Worm (Caenorhabditis elegans): ENCODE data around the gene hlh-8.
"Not testable (repeated sequence)": the region's sequence is repeated elsewhere in the genome, so short reads cannot be mapped to it uniquely, and the experiment has no call there.

The hlh-8 gene

ce11 chrX:8154374-8154836 is 38.1 kb downstream of the hlh-8 start (continued):
- TF ChIP-seq F26F4.8 (GFP tag; conservative IDR thresholded peaks at IDR 0.05), result 0 out of 2 replicates have a peak, but pooled peaks have one; percentile 48
- peak; percentile 53; the same call in 1 of the 2 replicates for TF ChIP-seq pha-4 (GFP tag; IDR thresholded peaks at IDR 0.05)
- not testable (repeated sequence) for TF ChIP-seq pha-4 (tag; optimal IDR thresholded peaks at IDR 0.05)
- TF ChIP-seq lsy-2 (tag; optimal IDR thresholded peaks at IDR 0.05), result peak in 1 of 2 experiments; percentile 11
- peak; percentile 34 for TF ChIP-seq duxl-1 (tag; optimal IDR thresholded peaks at IDR 0.05; ENCODE audit: poor library complexity)
- TF ChIP-seq mes-2 (tag; optimal IDR thresholded peaks at IDR 0.05; ENCODE audit: poor library complexity, severe bottlenecking), result peak; percentile 55
- peak; percentile 33; the same call in 1 of the 2 replicates for TF ChIP-seq madf-9 (GFP tag; conservative IDR thresholded peaks at IDR 0.05)
- TF ChIP-seq lim-7 (GFP tag; IDR thresholded peaks at IDR 0.05), result peak; percentile 56
- TF ChIP-seq dmd-8 (GFP tag; IDR thresholded peaks at IDR 0.05), result 0 out of 2 replicates have a peak, but pooled peaks have one; percentile 18
- TF ChIP-seq nhr-102 (tag; optimal IDR thresholded peaks at IDR 0.05), result peak; percentile 8
- peak; percentile 53 for TF ChIP-seq lin-38 (GFP tag; IDR thresholded peaks at IDR 0.05)
- peak; percentile 30 for TF ChIP-seq dmd-6 (GFP tag; IDR thresholded peaks at IDR 0.05)
- peak; percentile 86 for TF ChIP-seq hlh-30 (tag; optimal IDR thresholded peaks at IDR 0.05; ENCODE audit: insufficient read depth)
- TF ChIP-seq dve-1 (tag; optimal IDR thresholded peaks at IDR 0.05; ENCODE audit: insufficient read depth), result peak; percentile 39
- peak; percentile 45; the same call in 1 of the 2 replicates for TF ChIP-seq ctbp-1 (GFP tag; IDR thresholded peaks at IDR 0.05)

DNA sequence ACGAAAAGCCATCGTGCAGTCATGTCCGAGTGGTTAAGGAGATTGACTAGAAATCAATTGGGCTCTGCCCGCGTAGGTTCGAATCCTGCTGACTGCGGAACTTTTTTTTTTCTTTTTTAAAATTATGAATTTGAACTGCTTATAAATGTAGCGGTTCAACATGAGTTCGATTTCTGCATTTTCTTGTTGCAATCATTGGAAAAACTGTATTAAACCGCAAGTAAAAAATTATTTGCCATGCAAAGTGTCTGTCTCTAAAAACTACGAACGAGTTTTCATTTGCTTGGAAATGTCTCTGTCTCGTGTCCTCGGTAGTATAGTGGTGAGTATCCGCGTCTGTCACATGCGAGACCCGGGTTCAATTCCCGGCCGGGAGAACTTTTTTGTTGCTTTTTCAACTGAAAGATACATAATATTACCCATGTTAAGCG is 39.2 kb downstream of the hlh-8 start:
- peak; percentile 46 for TF ChIP-seq gei-8 (GFP tag; optimal IDR thresholded peaks at IDR 0.05)
- 0 out of 2 replicates have a peak, but pooled peaks have one; percentile 36 for TF ChIP-seq ZK337.2 (GFP tag; IDR thresholded peaks at IDR 0.05)
- peak; percentile 51; the same call in 1 of the 2 replicates for TF ChIP-seq Y48G9A.11 (GFP tag; IDR thresholded peaks at IDR 0.05)
- peak; percentile 41; the same call in 1 of the 2 replicates for TF ChIP-seq pha-4 (GFP tag; IDR thresholded peaks at IDR 0.05)
- not testable (repeated sequence) for TF ChIP-seq pha-4 (tag; optimal IDR thresholded peaks at IDR 0.05); daf-16 (GFP tag; optimal IDR thresholded peaks at IDR 0.05)
- peak; percentile 8 to 70; a peak in 2 of 4 replicates for TF ChIP-seq madf-5 (GFP tag; IDR thresholded peaks at IDR 0.05)
- peak; percentile 50 for TF ChIP-seq hmg-1.1 (GFP tag; IDR thresholded peaks at IDR 0.05)
- TF ChIP-seq dmd-6 (GFP tag; IDR thresholded peaks at IDR 0.05), result 0 out of 2 replicates have a peak, but pooled peaks have one; percentile 26
- TF ChIP-seq tra-1 (GFP tag; IDR thresholded peaks at IDR 0.05), result peak; percentile 50; the same call in 1 of the 2 replicates
- TF ChIP-seq duxl-1 (tag; optimal IDR thresholded peaks at IDR 0.05; ENCODE audit: poor library complexity), result peak; percentile 52
- 0 out of 2 replicates have a peak, but pooled peaks have one; percentile 35 for TF ChIP-seq D1046.2 (GFP tag; IDR thresholded peaks at IDR 0.05)
- peak; percentile 20 for TF ChIP-seq spr-1 (tag; optimal IDR thresholded peaks at IDR 0.05)
- peak; percentile 54; the same call in 1 of the 2 replicates for TF ChIP-seq dmd-8 (GFP tag; IDR thresholded peaks at IDR 0.05)
- TF ChIP-seq T26A8.4 (GFP tag; IDR thresholded peaks at IDR 0.05), result peak; percentile 54
- TF ChIP-seq ctbp-1 (GFP tag; IDR thresholded peaks at IDR 0.05), result peak; percentile 55; the same call in 1 of the 2 replicates
- TF ChIP-seq mxl-2 (GFP tag; conservative IDR thresholded peaks at IDR 0.05), result peak; percentile 38; the same call in 1 of the 2 replicates
- TF ChIP-seq lim-7 (GFP tag; IDR thresholded peaks at IDR 0.05), result peak; percentile 76
- peak; percentile 1 for TF ChIP-seq dpl-1 (GFP tag; optimal IDR thresholded peaks at IDR 0.05)
- peak; percentile 69; the same call in 1 of the 2 replicates for TF ChIP-seq snpc-1.2 (GFP tag; IDR thresholded peaks at IDR 0.05)
- peak; percentile 89 for TF ChIP-seq hlh-30 (tag; optimal IDR thresholded peaks at IDR 0.05; ENCODE audit: insufficient read depth)
- peak; percentile 35; the same call in 1 of the 2 replicates for TF ChIP-seq madf-9 (GFP tag; conservative IDR thresholded peaks at IDR 0.05)
- TF ChIP-seq mdl-1 (tag; optimal IDR thresholded peaks at IDR 0.05), result peak; percentile 9 to 70
- peak; percentile 43; the same call in 1 of the 2 replicates for TF ChIP-seq vab-7 (GFP tag; IDR thresholded peaks at IDR 0.05)
- TF ChIP-seq mep-1 (tag; optimal IDR thresholded peaks at IDR 0.05), result peak; percentile 16
- peak; percentile 60 for TF ChIP-seq lin-38 (GFP tag; IDR thresholded peaks at IDR 0.05)
- TF ChIP-seq Y75B8A.6 (GFP tag; IDR thresholded peaks at IDR 0.05), result peak; percentile 67; the same call in 1 of the 2 replicates
- TF ChIP-seq egl-43 (GFP tag; IDR thresholded peaks at IDR 0.05), result 0 out of 2 replicates have a peak, but pooled peaks have one; percentile 55
- 0 out of 2 replicates have a peak, but pooled peaks have one; percentile 57 for TF ChIP-seq mdt-29 (GFP tag; IDR thresholded peaks at IDR 0.05)
- TF ChIP-seq Y105C5A.15 (GFP tag; IDR thresholded peaks at IDR 0.05), result 0 out of 2 replicates have a peak, but pooled peaks have one; percentile 16
- peak; percentile 18 for TF ChIP-seq dve-1 (tag; optimal IDR thresholded peaks at IDR 0.05; ENCODE audit: insufficient read depth)
- peak; percentile 12 for TF ChIP-seq daf-16 (tag; optimal IDR thresholded peaks at IDR 0.05)
- TF ChIP-seq nhr-41 (GFP tag; IDR thresholded peaks at IDR 0.05), result peak; percentile 12; the same call in 1 of the 2 replicates
- TF ChIP-seq lsy-2 (tag; optimal IDR thresholded peaks at IDR 0.05), result peak in 1 of 2 experiments; percentile 36
- TF ChIP-seq arid-1 (GFP tag; conservative IDR thresholded peaks at IDR 0.05), result peak; percentile 15; the same call in 1 of the 2 replicates
- TF ChIP-seq mes-2 (tag; optimal IDR thresholded peaks at IDR 0.05; ENCODE audit: poor library complexity, severe bottlenecking), result peak; percentile 76
- TF ChIP-seq F26F4.8 (GFP tag; conservative IDR thresholded peaks at IDR 0.05), result 0 out of 2 replicates have a peak, but pooled peaks have one; percentile 3
